Worm (Caenorhabditis elegans) whole organism, L3 larva: ENCODE results near the gene srh-32.

Source experiments
- R02D3.7 ChIP-seq: fragments of 150-350 bp; optimal IDR thresholded peaks from 2 replicates; lab custom pipeline; 2014; ENCODE audit warnings: missing biosample characterization, missing genetic modification characterization
- ZK546.5 ChIP-seq: sonication (generic microtip); optimal IDR thresholded peaks from 2 replicates; lab custom pipeline; 2017; ENCODE audit warnings: missing biosample characterization, missing genetic modification characterization
- ama-1 ChIP-seq: fragments of 150-350 bp; optimal IDR thresholded peaks from 2 replicates; lab custom pipeline; 2018
- ceh-16 ChIP-seq: sonication (generic microtip); optimal IDR thresholded peaks from 2 replicates; lab custom pipeline; 2017; ENCODE audit warnings: missing biosample characterization, missing genetic modification characterization
- ceh-28 ChIP-seq: fragments of 150-350 bp; optimal IDR thresholded peaks from 2 replicates; lab custom pipeline; 2014; ENCODE audit warnings: missing biosample characterization, missing genetic modification reagents, missing genetic modification characterization
- ceh-82 ChIP-seq: fragments of 150-350 bp; optimal IDR thresholded peaks from 2 replicates; lab custom pipeline; 2014; ENCODE audit warnings: missing biosample characterization, missing genetic modification characterization
- daf-12 ChIP-seq: fragments of 150-350 bp; optimal IDR thresholded peaks from 2 replicates; lab custom pipeline; 2014; ENCODE audit warnings: missing biosample characterization, missing genetic modification reagents, missing genetic modification characterization
- egl-27 ChIP-seq: sonication (generic microtip); optimal IDR thresholded peaks from 4 replicates; lab custom pipeline; 2017; ENCODE audit warnings: missing biosample characterization, missing genetic modification reagents, missing genetic modification characterization
- egl-5 ChIP-seq: fragments of 150-350 bp; optimal IDR thresholded peaks from 2 replicates; lab custom pipeline; 2017; ENCODE audit warnings: missing biosample characterization, missing genetic modification reagents, missing genetic modification characterization, inconsistent platforms
- elt-2 ChIP-seq: sonication (generic microtip); optimal IDR thresholded peaks from 2 replicates; lab custom pipeline; 2016; ENCODE audit warnings: missing genetic modification reagents, mild to moderate bottlenecking, missing genetic modification characterization, missing compliant biosample characterization
- elt-3 ChIP-seq, 3 experiments: fragments of 150-350 bp in 1 of 3; sonication (generic microtip) in 2 of 3; optimal IDR thresholded peaks; 2 replicates in 2 of 3; 4 replicates in 1 of 3; lab custom pipeline; 2014 to 2017; ENCODE audit warnings: missing biosample characterization in 3 of 3, missing genetic modification characterization in 3 of 3
- eor-1 ChIP-seq, 2 experiments: fragments of 150-350 bp; optimal IDR thresholded peaks; 2 replicates each; lab custom pipeline; 2014 to 2018; ENCODE audit warnings: missing biosample characterization in 2 of 2, missing genetic modification characterization in 2 of 2
- fkh-2 ChIP-seq: fragments of 150-350 bp; optimal IDR thresholded peaks from 2 replicates; lab custom pipeline; 2014; ENCODE audit warnings: missing biosample characterization, missing genetic modification reagents, missing genetic modification characterization
- fos-1 ChIP-seq: fragments of 150-350 bp; optimal IDR thresholded peaks from 2 replicates; lab custom pipeline; 2014; ENCODE audit warnings: missing biosample characterization, missing genetic modification characterization
- hmg-11 ChIP-seq: sonication (generic microtip); optimal IDR thresholded peaks from 2 replicates; lab custom pipeline; 2016; ENCODE audit warnings: missing genetic modification characterization, missing compliant biosample characterization
- jun-1 ChIP-seq: fragments of 150-350 bp; optimal IDR thresholded peaks from 2 replicates; lab custom pipeline; 2014; ENCODE audit warnings: missing biosample characterization, missing genetic modification reagents, missing genetic modification characterization
- lin-15B ChIP-seq: fragments of 150-350 bp; optimal IDR thresholded peaks from 2 replicates; lab custom pipeline; 2014; ENCODE audit warnings: missing biosample characterization, missing genetic modification characterization
- lin-39 ChIP-seq: fragments of 150-350 bp; optimal IDR thresholded peaks from 2 replicates; lab custom pipeline; 2018; ENCODE audit warnings: missing biosample characterization, missing genetic modification reagents, missing genetic modification characterization
- lsy-12 ChIP-seq: sonication (generic microtip); optimal IDR thresholded peaks from 2 replicates; lab custom pipeline; 2016; ENCODE audit warnings: mild to moderate bottlenecking, missing genetic modification characterization, missing compliant biosample characterization
- mdl-1 ChIP-seq: fragments of 150-350 bp; optimal IDR thresholded peaks from 2 replicates; lab custom pipeline; 2014; ENCODE audit warnings: missing biosample characterization, missing genetic modification characterization
- nfya-1 ChIP-seq: sonication (generic microtip); optimal IDR thresholded peaks from 2 replicates; lab custom pipeline; 2017; ENCODE audit warnings: missing genetic modification characterization, mild to moderate bottlenecking, missing compliant biosample characterization, antibody characterized with exemption, moderate library complexity; ENCODE audit not compliant: insufficient read depth
- nhr-11 ChIP-seq: fragments of 150-350 bp; optimal IDR thresholded peaks from 2 replicates; lab custom pipeline; 2014; ENCODE audit warnings: missing biosample characterization, missing genetic modification characterization
- nhr-23 ChIP-seq: fragments of 150-350 bp; optimal IDR thresholded peaks from 2 replicates; lab custom pipeline; 2014; ENCODE audit warnings: missing biosample characterization, missing genetic modification reagents, missing genetic modification characterization
- nhr-237 ChIP-seq: fragments of 150-350 bp; optimal IDR thresholded peaks from 2 replicates; lab custom pipeline; 2014; ENCODE audit warnings: missing biosample characterization, missing genetic modification characterization
- nhr-28 ChIP-seq: fragments of 150-350 bp; optimal IDR thresholded peaks from 2 replicates; lab custom pipeline; 2014; ENCODE audit warnings: missing biosample characterization, missing genetic modification characterization
- nhr-43 ChIP-seq: sonication (generic microtip); optimal IDR thresholded peaks from 2 replicates; lab custom pipeline; 2016; ENCODE audit warnings: mild to moderate bottlenecking, missing genetic modification characterization, missing compliant biosample characterization; ENCODE audit not compliant: poor library complexity, severe bottlenecking
- nhr-67 ChIP-seq: fragments of 150-350 bp; optimal IDR thresholded peaks from 2 replicates; lab custom pipeline; 2014; ENCODE audit warnings: missing biosample characterization, missing genetic modification characterization
- pha-4 ChIP-seq: fragments of 150-350 bp; optimal IDR thresholded peaks from 2 replicates; lab custom pipeline; 2014; ENCODE audit warnings: missing biosample characterization, missing genetic modification reagents, missing genetic modification characterization
- skn-1 ChIP-seq: fragments of 150-350 bp; optimal IDR thresholded peaks from 2 replicates; lab custom pipeline; 2014; ENCODE audit warnings: missing biosample characterization, missing genetic modification characterization
- tbx-2 ChIP-seq: sonication (generic microtip); optimal IDR thresholded peaks from 2 replicates; lab custom pipeline; 2016; ENCODE audit warnings: mild to moderate bottlenecking, missing genetic modification characterization, missing compliant biosample characterization
- zag-1 ChIP-seq: fragments of 150-350 bp; optimal IDR thresholded peaks from 2 replicates; lab custom pipeline; 2014; ENCODE audit warnings: missing biosample characterization, missing genetic modification characterization
- ztf-11 ChIP-seq: fragments of 150-350 bp; optimal IDR thresholded peaks from 2 replicates; lab custom pipeline; 2014; ENCODE audit warnings: missing biosample characterization, missing genetic modification characterization
- ztf-4 ChIP-seq: fragments of 150-350 bp; optimal IDR thresholded peaks from 2 replicates; lab custom pipeline; 2014; ENCODE audit warnings: missing biosample characterization, missing genetic modification characterization

The srh-32 gene

ce11 chrV:17686852-17687251 lies 14.2 kb upstream of the srh-32 start, which contains the start of gene F59A1.18:
TSS of gene F59A1.18 (minus strand) at chrV:17686952.
- TF ChIP-seq nhr-43 (tag; lab: Kevin White, UChicago) (no peak), ceh-16 (tag; lab: Kevin White, UChicago) (no peak), skn-1 (tag; lab: Kevin White, UChicago) (no peak), egl-27 (no peak), jun-1 (tag; lab: Kevin White, UChicago) (no peak), lin-15B (no peak), ceh-28 (no peak), nfya-1 (tag; lab: Kevin White, UChicago) (no peak), daf-12 (no peak), tbx-2 (no peak), lsy-12 (tag; lab: Kevin White, UChicago) (no peak), hmg-11 (no peak), ama-1 (lab: Kevin White, UChicago) (no peak), nhr-23 (tag; lab: Kevin White, UChicago) (no peak), fos-1 (tag; lab: Kevin White, UChicago) (no peak)

ce11 chrV:17690922-17691321 lies 10.1 kb upstream of the srh-32 start, which contains the start of gene F59A1.13:
TSS of gene F59A1.13 (minus strand) at chrV:17691022.
- TF ChIP-seq ZK546.5 (tag; lab: Kevin White, UChicago) (no peak), fos-1 (tag; lab: Kevin White, UChicago) (no peak), daf-12 (no peak)

- TF ChIP-seq ceh-82 (tag; lab: Kevin White, UChicago), result no peak
- peak; percentile 47 for TF ChIP-seq elt-2 (tag; lab: Kevin White, UChicago)
Measured at ce11 chrV:17694260-17694659, 6.8 kb upstream of the srh-32 start.

- no peak for TF ChIP-seq ztf-4 (tag; lab: Kevin White, UChicago)
- TF ChIP-seq nhr-43 (tag; lab: Kevin White, UChicago), result no peak
- no peak for TF ChIP-seq nhr-237
- no peak for TF ChIP-seq nhr-67 (tag; lab: Kevin White, UChicago)
- no peak for TF ChIP-seq nfya-1 (tag; lab: Kevin White, UChicago)
Measured at ce11 chrV:17695802-17696201, 5.2 kb upstream of the srh-32 start, which contains the start of gene Y26G10.1. TSS of gene Y26G10.1 (minus strand) at chrV:17695902.

DNA sequence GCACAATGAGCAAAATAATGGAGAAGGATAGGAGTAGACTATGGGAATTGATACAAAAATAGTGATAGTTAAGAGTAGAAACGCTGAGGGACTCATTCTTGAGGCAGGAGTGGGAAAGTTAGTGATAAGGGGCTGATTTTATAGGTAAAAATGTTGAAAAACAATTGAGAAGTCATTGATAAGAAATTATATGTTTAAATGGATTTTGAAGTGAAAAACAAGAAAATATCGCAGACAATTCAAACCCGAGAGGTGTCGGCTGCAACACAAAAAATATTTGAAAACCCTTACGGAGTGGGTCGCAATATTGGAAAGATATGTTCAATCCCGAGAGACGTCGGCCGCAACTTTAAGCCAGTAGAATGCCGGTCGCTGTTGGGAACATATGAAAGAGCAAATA lies 4.3 kb upstream of the srh-32 start, which contains the start of gene spp-29:
spp-29 (minus strand) TSS at position 101 of the 400 bp plus-strand sequence.
- TF ChIP-seq R02D3.7 (no peak), egl-5 (tag; lab: Kevin White, UChicago) (no peak), nhr-23 (tag; lab: Kevin White, UChicago) (no peak), nhr-28 (tag; lab: Kevin White, UChicago) (no peak), lin-39 (tag; lab: Kevin White, UChicago) (no peak), elt-3 (tag; optimal IDR thresholded peaks at IDR 0.05; lab: Kevin White, UChicago) (no peak), eor-1 (tag; optimal IDR thresholded peaks at IDR 0.05; lab: Kevin White, UChicago) (no peak), pha-4 (tag; lab: Kevin White, UChicago) (no peak), tbx-2 (no peak), ztf-11 (tag; lab: Kevin White, UChicago) (no peak), zag-1 (no peak), fkh-2 (tag; lab: Kevin White, UChicago) (no peak)

ce11 chrV:17699097-17699496 lies 1.9 kb upstream of the srh-32 start, which contains the start of gene Y26G10.4:
TSS of gene Y26G10.4 (minus strand) at chrV:17699197.
- no peak for TF ChIP-seq fkh-2 (tag; lab: Kevin White, UChicago)
- no peak for TF ChIP-seq nfya-1 (tag; lab: Kevin White, UChicago)
- TF ChIP-seq mdl-1 (tag; lab: Kevin White, UChicago), result no peak
- TF ChIP-seq nhr-11 (tag; lab: Kevin White, UChicago), result no peak
- no peak for TF ChIP-seq egl-5 (tag; lab: Kevin White, UChicago)
- TF ChIP-seq, all 47 proteins: peak for 0
